Fruit fly (Drosophila melanogaster): ENCODE measurements around the gene bowl.

DNA sequence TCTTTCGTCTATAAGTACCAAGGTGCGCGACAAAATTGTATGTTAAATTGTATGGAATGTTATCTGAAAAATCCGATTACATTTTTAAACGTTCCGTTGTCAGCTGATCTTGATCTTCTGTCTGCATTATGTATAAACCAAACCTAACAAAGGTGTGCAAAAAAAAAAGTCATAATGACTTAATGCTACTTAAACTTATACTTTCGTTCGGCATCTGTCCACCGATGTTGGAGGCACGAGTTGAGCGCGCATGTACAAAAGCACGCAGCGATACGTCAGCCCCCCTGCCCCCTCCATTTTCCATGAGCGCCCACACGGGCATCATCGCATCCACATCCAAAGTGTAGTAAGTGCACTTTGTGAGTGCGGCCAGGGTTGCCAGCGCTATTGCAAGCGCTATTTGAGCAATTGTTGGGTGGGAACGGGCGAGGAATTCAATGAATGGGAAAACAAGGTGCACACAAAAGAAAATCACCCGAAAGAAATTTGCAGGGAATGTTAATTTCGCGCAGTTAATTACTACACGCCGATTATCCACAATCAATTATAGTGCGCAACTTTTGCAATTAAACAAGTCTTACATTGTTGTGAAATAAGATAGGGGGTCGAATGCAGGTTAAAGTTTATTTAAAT, 33.3 kb downstream of the bowl start:
- TF ChIP-seq HLHmδ (GFP tag; optimal IDR thresholded peaks at IDR 0.05) (peak; percentile 54), CG3407 (GFP tag; optimal IDR thresholded peaks at IDR 0.05) (peak; percentile 96), CG7745 (tag; optimal IDR thresholded peaks at IDR 0.05) (peak; percentile 84)

All from whole organism, embryonic.